Worm (Caenorhabditis elegans): Measurements from ENCODE around the gene C02B8.7.

DNA sequence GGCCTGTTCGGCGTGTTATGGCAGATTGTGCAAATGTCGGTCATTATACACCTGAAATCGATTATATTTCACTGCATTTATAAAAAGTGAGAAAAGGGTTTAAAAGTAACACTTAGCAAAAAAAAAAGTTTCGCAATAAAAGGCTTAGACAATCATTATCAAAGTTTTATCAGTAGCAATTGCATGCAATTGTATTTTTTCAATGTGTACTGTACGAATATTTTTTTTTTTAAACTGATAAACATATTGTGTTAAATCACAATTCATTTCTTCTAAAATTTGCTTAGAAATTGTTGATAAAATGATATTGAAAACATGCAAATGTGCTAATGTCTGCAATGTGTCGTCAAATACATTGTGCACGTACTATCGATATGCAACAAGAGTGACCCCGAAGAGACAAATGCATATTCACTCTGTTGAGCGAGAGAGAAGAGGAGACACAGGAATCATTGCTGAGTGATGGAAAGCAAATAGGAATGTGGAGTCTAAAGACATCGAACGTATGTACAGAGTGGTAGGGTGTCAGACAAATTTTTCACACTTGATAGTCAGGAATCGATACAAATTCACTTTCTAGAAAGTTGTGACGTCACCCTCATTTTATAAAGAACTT is 1.3 kb downstream of the C02B8.7 start, which contains the start of gene C02B8.6:
- TF ChIP-seq ZK546.5 (tag; optimal IDR thresholded peaks at IDR 0.05) (no peak), mdl-1 (tag; optimal IDR thresholded peaks at IDR 0.05) (no peak), egl-27 (tag; optimal IDR thresholded peaks at IDR 0.05) (no peak), elt-3 (tag; optimal IDR thresholded peaks at IDR 0.05) (no peak), alr-1 (tag; optimal IDR thresholded peaks at IDR 0.05) (no peak), lin-39 (tag; optimal IDR thresholded peaks at IDR 0.05) (no peak), nhr-10 (tag; optimal IDR thresholded peaks at IDR 0.05) (no peak), nhr-12 (tag; optimal IDR thresholded peaks at IDR 0.05) (no peak)

Data from whole organism, L2 larva.